Fruit fly (Drosophila melanogaster): ENCODE results near the gene lectin-33A.

The lectin-33A gene

dm6 chr2L:11021606-11022005 is 19.7 kb downstream of the lectin-33A start:
- TF ChIP-seq Sox15 (GFP tag; optimal IDR thresholded peaks at IDR 0.05) = no peak
- TF ChIP-seq Met (GFP tag; optimal IDR thresholded peaks at IDR 0.05) = peak; percentile 70
- peak; percentile 9 for TF ChIP-seq Sox102F (GFP tag; optimal IDR thresholded peaks at IDR 0.05)
- TF ChIP-seq topi (GFP tag; optimal IDR thresholded peaks at IDR 0.05) = peak; percentile 58
- no peak for TF ChIP-seq CG4318 (GFP tag; optimal IDR thresholded peaks at IDR 0.05)
- TF ChIP-seq Eip75B (GFP tag; optimal IDR thresholded peaks at IDR 0.05) = peak; percentile 49
- TF ChIP-seq Ets96B (tag; optimal IDR thresholded peaks at IDR 0.05) = peak; percentile 23
- TF ChIP-seq fd85E (GFP tag; optimal IDR thresholded peaks at IDR 0.05) = no peak
- TF ChIP-seq esn (GFP tag; optimal IDR thresholded peaks at IDR 0.05) = peak; percentile 59
- TF ChIP-seq CG3032 (tag; optimal IDR thresholded peaks at IDR 0.05) = no peak
- peak; percentile 4 for TF ChIP-seq spab (GFP tag; optimal IDR thresholded peaks at IDR 0.05)
- peak; percentile 80 for TF ChIP-seq svp (GFP tag)
- peak; percentile 39 for TF ChIP-seq CG6808 (GFP tag; optimal IDR thresholded peaks at IDR 0.05)
- TF ChIP-seq salr (GFP tag; optimal IDR thresholded peaks at IDR 0.05) = no peak
- peak; percentile 15 for TF ChIP-seq Ets21C (GFP tag; optimal IDR thresholded peaks at IDR 0.05)
- TF ChIP-seq lz (GFP tag; optimal IDR thresholded peaks at IDR 0.05) = peak; percentile 43
- peak; percentile 41 for TF ChIP-seq Sox14 (GFP tag; optimal IDR thresholded peaks at IDR 0.05)
- no peak for TF ChIP-seq vri (GFP tag; optimal IDR thresholded peaks at IDR 0.05)
- TF ChIP-seq CG31627 (GFP tag; optimal IDR thresholded peaks at IDR 0.05) = peak; percentile 54
- TF ChIP-seq Smox (GFP tag; optimal IDR thresholded peaks at IDR 0.05) = peak; percentile 53
- TF ChIP-seq Eip78C (GFP tag) = peak; percentile 83
- TF ChIP-seq acj6 (GFP tag; optimal IDR thresholded peaks at IDR 0.05) = peak; percentile 44
- peak; percentile 19 for TF ChIP-seq fd59A (GFP tag; optimal IDR thresholded peaks at IDR 0.05)
- TF ChIP-seq CG3919 (GFP tag; optimal IDR thresholded peaks at IDR 0.05) = peak; percentile 42
- TF ChIP-seq achi (GFP tag; optimal IDR thresholded peaks at IDR 0.05) = peak; percentile 35
- TF ChIP-seq CG32006 (GFP tag; optimal IDR thresholded peaks at IDR 0.05) = peak; percentile 44
- peak; percentile 28 for TF ChIP-seq OdsH (GFP tag; optimal IDR thresholded peaks at IDR 0.05)
- TF ChIP-seq pdm3 (GFP tag; optimal IDR thresholded peaks at IDR 0.05) = peak; percentile 25
- TF ChIP-seq cyc (GFP tag; optimal IDR thresholded peaks at IDR 0.05) = peak; percentile 27
- TF ChIP-seq CG10631 (GFP tag; optimal IDR thresholded peaks at IDR 0.05) = peak; percentile 4
- peak; percentile 39 for TF ChIP-seq Hr39 (GFP tag; optimal IDR thresholded peaks at IDR 0.05)
- TF ChIP-seq CG6792 (GFP tag; optimal IDR thresholded peaks at IDR 0.05) = peak; percentile 24
- TF ChIP-seq CG11294 (GFP tag; IDR thresholded peaks at IDR 0.05) = no peak
- TF ChIP-seq CG16779 (tag; optimal IDR thresholded peaks at IDR 0.05) = no peak

dm6 chr2L:11022804-11023203 is 20.9 kb downstream of the lectin-33A start:
- TF ChIP-seq Ets96B (tag; optimal IDR thresholded peaks at IDR 0.05) (no peak), Hr4 (GFP tag; optimal IDR thresholded peaks at IDR 0.05) (peak; percentile 25), ss (GFP tag; optimal IDR thresholded peaks at IDR 0.05) (no peak), CG3032 (tag; optimal IDR thresholded peaks at IDR 0.05) (no peak), CG9139 (GFP tag; optimal IDR thresholded peaks at IDR 0.05) (no peak), net (GFP tag; optimal IDR thresholded peaks at IDR 0.05) (no peak), salr (GFP tag; optimal IDR thresholded peaks at IDR 0.05) (peak in 1 of 2 experiments; percentile 14), Hr38 (GFP tag; optimal IDR thresholded peaks at IDR 0.05) (no peak), CG6792 (GFP tag; optimal IDR thresholded peaks at IDR 0.05) (no peak), fkh (GFP tag; optimal IDR thresholded peaks at IDR 0.05) (no peak), achi (GFP tag; optimal IDR thresholded peaks at IDR 0.05) (peak; percentile 39), Hr39 (GFP tag; optimal IDR thresholded peaks at IDR 0.05) (peak; percentile 9), CG11902 (GFP tag; optimal IDR thresholded peaks at IDR 0.05) (no peak), esn (GFP tag; optimal IDR thresholded peaks at IDR 0.05) (peak; percentile 39), Met (GFP tag; optimal IDR thresholded peaks at IDR 0.05) (peak; percentile 35), Gug (GFP tag; IDR thresholded peaks at IDR 0.05) (no peak), Sox102F (GFP tag; optimal IDR thresholded peaks at IDR 0.05) (peak; percentile 52), CG8119 (GFP tag; IDR thresholded peaks at IDR 0.05) (0 out of 3 replicates have a peak, but pooled peaks have one; percentile 25), CG7368 (GFP tag; optimal IDR thresholded peaks at IDR 0.05) (no peak), pdm3 (GFP tag; optimal IDR thresholded peaks at IDR 0.05) (peak; percentile 28), spab (GFP tag; optimal IDR thresholded peaks at IDR 0.05) (no peak), CG16779 (tag; optimal IDR thresholded peaks at IDR 0.05) (no peak), svp (GFP tag) (peak; percentile 67), CG6163 (GFP tag; IDR thresholded peaks at IDR 0.05) (peak; percentile 41; the same call in 1 of the 3 replicates), CG11294 (GFP tag; IDR thresholded peaks at IDR 0.05) (no peak), CG8632 (GFP tag; optimal IDR thresholded peaks at IDR 0.05) (no peak), Eip75B (GFP tag; optimal IDR thresholded peaks at IDR 0.05) (no peak), CG6854 (GFP tag; optimal IDR thresholded peaks at IDR 0.05) (no peak), CG4318 (GFP tag; optimal IDR thresholded peaks at IDR 0.05) (no peak), CG10631 (GFP tag; optimal IDR thresholded peaks at IDR 0.05) (no peak), Eip93F (GFP tag; optimal IDR thresholded peaks at IDR 0.05) (no peak), lz (GFP tag; optimal IDR thresholded peaks at IDR 0.05) (no peak), Ets21C (GFP tag; optimal IDR thresholded peaks at IDR 0.05) (peak; percentile 15), Sox15 (GFP tag; optimal IDR thresholded peaks at IDR 0.05) (no peak), vri (GFP tag; optimal IDR thresholded peaks at IDR 0.05) (peak; percentile 1)
